Fruit fly (Drosophila melanogaster): ENCODE results near the gene Sf3b5.

The Sf3b5 gene

dm6 chr3R:9057398-9058058 is 42.4 kb upstream of the Sf3b5 start (continued):
- TF ChIP-seq Fer3 (tag; optimal IDR thresholded peaks at IDR 0.05) (peak; percentile 98), danr (GFP tag; IDR thresholded peaks at IDR 0.05) (no peak), ERR (GFP tag; optimal IDR thresholded peaks at IDR 0.05) (peak; percentile 58), abd-A (tag; optimal IDR thresholded peaks at IDR 0.05) (peak; percentile 100), CG18764 (GFP tag; optimal IDR thresholded peaks at IDR 0.05) (peak; percentile 93), trh (GFP tag; optimal IDR thresholded peaks at IDR 0.05) (peak; percentile 85), lola (GFP tag; optimal IDR thresholded peaks at IDR 0.05) (peak in 1 of 3 experiments; percentile 99), CG17912 (GFP tag; optimal IDR thresholded peaks at IDR 0.05) (peak; percentile 88), Sox100B (GFP tag; optimal IDR thresholded peaks at IDR 0.05) (peak; percentile 99), Ravus (GFP tag; IDR thresholded peaks at IDR 0.05) (no peak), CG9437 (GFP tag; optimal IDR thresholded peaks at IDR 0.05) (peak; percentile 95), Hr78 (GFP tag; optimal IDR thresholded peaks at IDR 0.05) (peak in 1 of 2 experiments; percentile 97), gsb-n (tag; optimal IDR thresholded peaks at IDR 0.05) (peak; percentile 99), Sry-β (GFP tag; optimal IDR thresholded peaks at IDR 0.05) (peak; percentile 79), ash1 (GFP tag; optimal IDR thresholded peaks at IDR 0.05) (peak; percentile 74), lilli (GFP tag; optimal IDR thresholded peaks at IDR 0.05) (peak; percentile 91), CoRest (tag; optimal IDR thresholded peaks at IDR 0.05) (peak; percentile 99), br (optimal IDR thresholded peaks at IDR 0.05) (no peak), CG7745 (tag; optimal IDR thresholded peaks at IDR 0.05) (peak; percentile 92), CG11504 (tag; optimal IDR thresholded peaks at IDR 0.05) (peak; percentile 98), Dip3 (GFP tag; optimal IDR thresholded peaks at IDR 0.05) (peak; percentile 58), fd64A (GFP tag; optimal IDR thresholded peaks at IDR 0.05) (peak; percentile 67), CG13624 (GFP tag; optimal IDR thresholded peaks at IDR 0.05) (peak; percentile 7), CG11247 (GFP tag; IDR thresholded peaks at IDR 0.05) (no peak), tin (GFP tag; optimal IDR thresholded peaks at IDR 0.05) (peak; percentile 92), ab (GFP tag; optimal IDR thresholded peaks at IDR 0.05) (no peak), CG4328 (GFP tag; optimal IDR thresholded peaks at IDR 0.05) (peak; percentile 98), CG6254 (GFP tag; optimal IDR thresholded peaks at IDR 0.05) (peak; percentile 94), Tbp (GFP tag; optimal IDR thresholded peaks at IDR 0.05) (no peak), CG9817 (tag; optimal IDR thresholded peaks at IDR 0.05) (peak; percentile 97), CG8359 (GFP tag; optimal IDR thresholded peaks at IDR 0.05; ENCODE audit: borderline replicate concordance) (peak; percentile 87), jing (GFP tag; optimal IDR thresholded peaks at IDR 0.05) (peak; percentile 79), repo (GFP tag; optimal IDR thresholded peaks at IDR 0.05) (peak; percentile 23), az2 (GFP tag; optimal IDR thresholded peaks at IDR 0.05) (peak; percentile 93), Usf (GFP tag; optimal IDR thresholded peaks at IDR 0.05) (peak; percentile 92), Bdp1 (GFP tag; optimal IDR thresholded peaks at IDR 0.05) (peak; percentile 61), CG2875 (GFP tag; optimal IDR thresholded peaks at IDR 0.05) (peak; percentile 94), CG12744 (GFP tag; optimal IDR thresholded peaks at IDR 0.05) (peak; percentile 50), Myb (GFP tag; optimal IDR thresholded peaks at IDR 0.05) (peak; percentile 47), vfl (GFP tag; optimal IDR thresholded peaks at IDR 0.05) (peak; percentile 66), tx (GFP tag; optimal IDR thresholded peaks at IDR 0.05) (peak; percentile 39), CG9215 (GFP tag; IDR thresholded peaks at IDR 0.05) (no peak), kay (GFP tag; optimal IDR thresholded peaks at IDR 0.05) (peak; percentile 96), Adf1 (GFP tag; IDR thresholded peaks at IDR 0.05) (no peak), Mes4 (GFP tag; optimal IDR thresholded peaks at IDR 0.05) (peak; percentile 63), trem (tag; optimal IDR thresholded peaks at IDR 0.05) (peak; percentile 96), CG7556 (GFP tag; optimal IDR thresholded peaks at IDR 0.05) (peak; percentile 100), Side (GFP tag; optimal IDR thresholded peaks at IDR 0.05) (peak; percentile 66), Six4 (GFP tag; optimal IDR thresholded peaks at IDR 0.05) (peak; percentile 96), CG10274 (GFP tag; optimal IDR thresholded peaks at IDR 0.05) (peak; percentile 87)

Measured in whole organism, embryonic.